Worm (Caenorhabditis elegans) whole organism, L1 larva: ENCODE results near the gene Y75B8A.6.
A peak's percentile ranks its signal among the peaks of the same experiment; 100 is the strongest.

Experiments
- C16A3.4 ChIP-seq: fragments of 150-350 bp; optimal IDR thresholded peaks from 2 replicates; lab custom pipeline; 2014; ENCODE audit warnings: missing biosample characterization, missing genetic modification characterization
- alr-1 ChIP-seq: fragments of 200-800 bp; sonication (Bioruptor generic); optimal IDR thresholded peaks from 2 replicates; lab custom pipeline; 2018; ENCODE audit warnings: borderline replicate concordance, mild to moderate bottlenecking, missing genetic modification characterization, missing compliant biosample characterization
- aly-2 ChIP-seq: fragments of 150-350 bp; optimal IDR thresholded peaks from 2 replicates; lab custom pipeline; 2014; ENCODE audit warnings: missing biosample characterization, missing genetic modification characterization
- blmp-1 ChIP-seq: fragments of 150-350 bp; optimal IDR thresholded peaks from 2 replicates; lab custom pipeline; 2014; ENCODE audit warnings: missing biosample characterization, missing genetic modification characterization
- ceh-8 ChIP-seq: fragments of 200-800 bp; sonication (Bioruptor generic); optimal IDR thresholded peaks from 2 replicates; lab custom pipeline; 2018; ENCODE audit warnings: mild to moderate bottlenecking, missing genetic modification characterization, moderate library complexity, missing compliant biosample characterization
- ces-1 ChIP-seq: fragments of 150-350 bp; optimal IDR thresholded peaks from 2 replicates; lab custom pipeline; 2014; ENCODE audit warnings: missing biosample characterization, missing genetic modification reagents, missing genetic modification characterization
- dpl-1 ChIP-seq, 3 experiments: fragments of 150-350 bp in 2 of 3; sonication (generic microtip) in 1 of 3; optimal IDR thresholded peaks; 2 replicates each; lab custom pipeline; 2014 to 2017; ENCODE audit warnings: missing biosample characterization in 3 of 3, missing genetic modification characterization in 3 of 3, missing genetic modification reagents in 3 of 3
- efl-1 ChIP-seq, 4 experiments: fragments of 150-350 bp; optimal IDR thresholded peaks in 3 of 4; peaks in 1 of 4; 1 replicate in 1 of 4; 2 replicates in 3 of 4; lab custom pipeline; 2014; ENCODE audit warnings: missing biosample characterization in 2 of 4, missing genetic modification characterization in 2 of 4, missing genetic modification reagents in 2 of 4
- egl-27 ChIP-seq, 2 experiments: fragments of 150-350 bp in 1 of 2; sonication (generic microtip); optimal IDR thresholded peaks; 3 replicates each; lab custom pipeline; 2017 to 2018; ENCODE audit warnings: missing biosample characterization in 2 of 2, missing genetic modification characterization in 2 of 2, missing genetic modification reagents in 2 of 2
- elt-2 ChIP-seq: sonication (generic microtip); optimal IDR thresholded peaks from 2 replicates; lab custom pipeline; 2016; ENCODE audit warnings: missing genetic modification characterization, mild to moderate bottlenecking, inconsistent platforms, missing compliant biosample characterization, missing genetic modification reagents
- elt-3 ChIP-seq, 6 experiments: fragments of 150-350 bp in 1 of 6; sonication (generic microtip); optimal IDR thresholded peaks; 2 replicates each; lab custom pipeline; 2017 to 2018; ENCODE audit warnings: missing biosample characterization in 6 of 6, missing genetic modification characterization in 6 of 6, inconsistent platforms in 1 of 6
- ets-5 ChIP-seq: fragments of 200-800 bp; sonication (Bioruptor generic); IDR thresholded peaks from 2 replicates; pipeline ENCODE4 v1.3.6; 2022; ENCODE audit warnings: missing genetic modification characterization, missing compliant biosample characterization
- fkh-10 ChIP-seq: sonication (generic microtip); optimal IDR thresholded peaks from 2 replicates; lab custom pipeline; 2017; ENCODE audit warnings: missing biosample characterization, missing genetic modification reagents, missing genetic modification characterization
- fkh-8 ChIP-seq: sonication (generic microtip); optimal IDR thresholded peaks from 2 replicates; lab custom pipeline; 2016; ENCODE audit warnings: mild to moderate bottlenecking, missing genetic modification characterization, missing compliant biosample characterization
- grh-1 ChIP-seq: fragments of 200-800 bp; sonication (Bioruptor generic); IDR thresholded peaks from 2 replicates; pipeline ENCODE4 v1.3.6; 2022; ENCODE audit warnings: missing genetic modification reagents, missing genetic modification characterization, missing compliant biosample characterization
- hlh-17 ChIP-seq: fragments of 200-800 bp; sonication (Bioruptor generic); optimal IDR thresholded peaks from 2 replicates; lab custom pipeline; 2018; ENCODE audit warnings: missing genetic modification characterization, mild to moderate bottlenecking, missing compliant biosample characterization, moderate library complexity, borderline replicate concordance
- hpl-2 ChIP-seq: fragments of 150-350 bp; optimal IDR thresholded peaks from 2 replicates; lab custom pipeline; 2014; ENCODE audit warnings: missing biosample characterization, missing genetic modification reagents, missing genetic modification characterization
- irx-1 ChIP-seq: sonication (generic microtip); optimal IDR thresholded peaks from 2 replicates; lab custom pipeline; 2016; ENCODE audit warnings: missing genetic modification characterization, missing compliant biosample characterization
- lin-13 ChIP-seq: fragments of 150-350 bp; optimal IDR thresholded peaks from 2 replicates; lab custom pipeline; 2014; ENCODE audit warnings: missing biosample characterization, missing genetic modification reagents, missing genetic modification characterization
- lin-14 ChIP-seq: fragments of 200-800 bp; sonication (Bioruptor generic); optimal IDR thresholded peaks from 2 replicates; lab custom pipeline; 2018; ENCODE audit warnings: mild to moderate bottlenecking, missing genetic modification characterization, moderate library complexity, missing compliant biosample characterization
- lin-35 ChIP-seq, 2 experiments: fragments of 150-350 bp; optimal IDR thresholded peaks; 2 replicates each; lab custom pipeline; 2014; ENCODE audit warnings: missing biosample characterization in 2 of 2, missing genetic modification characterization in 2 of 2, missing genetic modification reagents in 2 of 2
- lir-3 ChIP-seq: sonication (generic microtip); optimal IDR thresholded peaks from 2 replicates; lab custom pipeline; 2016; ENCODE audit warnings: mild to moderate bottlenecking, missing genetic modification characterization, moderate library complexity, missing compliant biosample characterization; ENCODE audit not compliant: poor library complexity
- lsy-2 ChIP-seq, 2 experiments: fragments of 150-350 bp; optimal IDR thresholded peaks; 2 replicates each; lab custom pipeline; 2014; ENCODE audit warnings: missing biosample characterization in 2 of 2, missing genetic modification characterization in 2 of 2
- mab-9 ChIP-seq: fragments of 200-800 bp; sonication (Bioruptor generic); IDR thresholded peaks from 2 replicates; pipeline ENCODE4 v1.3.6; 2022; ENCODE audit warnings: missing genetic modification reagents, missing genetic modification characterization, missing compliant biosample characterization
- mep-1 ChIP-seq: fragments of 150-350 bp; optimal IDR thresholded peaks from 2 replicates; lab custom pipeline; 2014; ENCODE audit warnings: missing biosample characterization, missing genetic modification characterization
- nhr-20 ChIP-seq: sonication (generic microtip); optimal IDR thresholded peaks from 2 replicates; lab custom pipeline; 2016; ENCODE audit warnings: mild to moderate bottlenecking, missing genetic modification characterization, missing compliant biosample characterization
- nhr-76 ChIP-seq: sonication (generic microtip); optimal IDR thresholded peaks from 2 replicates; lab custom pipeline; 2017; ENCODE audit warnings: missing biosample characterization, missing genetic modification characterization
- nhr-77 ChIP-seq: fragments of 150-350 bp; optimal IDR thresholded peaks from 2 replicates; lab custom pipeline; 2014; ENCODE audit warnings: missing biosample characterization, missing genetic modification characterization
- nhr-84 ChIP-seq: sonication (generic microtip); optimal IDR thresholded peaks from 2 replicates; lab custom pipeline; 2017; ENCODE audit warnings: missing biosample characterization, missing genetic modification characterization
- nhr-85 ChIP-seq: sonication (generic microtip); peaks from one replicate; lab custom pipeline; 2016; ENCODE audit warnings: missing genetic modification characterization, inconsistent platforms, missing compliant biosample characterization
- pqm-1 ChIP-seq: sonication (generic microtip); optimal IDR thresholded peaks from 3 replicates; lab custom pipeline; 2017; ENCODE audit warnings: missing biosample characterization, missing genetic modification characterization
- rnt-1 ChIP-seq: sonication (generic microtip); optimal IDR thresholded peaks from 2 replicates; lab custom pipeline; 2016; ENCODE audit warnings: mild to moderate bottlenecking, missing genetic modification characterization, moderate library complexity, missing compliant biosample characterization
- skn-1 ChIP-seq: fragments of 150-350 bp; optimal IDR thresholded peaks from 2 replicates; lab custom pipeline; 2014; ENCODE audit warnings: missing biosample characterization, missing genetic modification characterization
- snpc-4 ChIP-seq: fragments of 150-350 bp; optimal IDR thresholded peaks from 2 replicates; lab custom pipeline; 2014; ENCODE audit warnings: missing biosample characterization, missing genetic modification characterization
- snu-23 ChIP-seq: sonication (generic microtip); optimal IDR thresholded peaks from 2 replicates; lab custom pipeline; 2016; ENCODE audit warnings: missing genetic modification characterization, missing compliant biosample characterization
- sox-4 ChIP-seq: sonication (generic microtip); optimal IDR thresholded peaks from 2 replicates; lab custom pipeline; 2016; ENCODE audit warnings: missing genetic modification characterization, missing compliant biosample characterization
- sptf-1 ChIP-seq: fragments of 150-350 bp; optimal IDR thresholded peaks from 2 replicates; lab custom pipeline; 2014; ENCODE audit warnings: missing biosample characterization, missing genetic modification characterization
- tbx-2 ChIP-seq: sonication (generic microtip); optimal IDR thresholded peaks from 2 replicates; lab custom pipeline; 2016; ENCODE audit warnings: missing genetic modification characterization, missing compliant biosample characterization
- unc-62 ChIP-seq: fragments of 150-350 bp; optimal IDR thresholded peaks from 2 replicates; lab custom pipeline; 2014; ENCODE audit warnings: missing biosample characterization, missing genetic modification reagents, missing genetic modification characterization
- unc-86 ChIP-seq: sonication (generic microtip); optimal IDR thresholded peaks from 2 replicates; lab custom pipeline; 2016; ENCODE audit warnings: missing genetic modification characterization, missing compliant biosample characterization
- unc-98 ChIP-seq: fragments of 200-800 bp; sonication (Bioruptor generic); IDR thresholded peaks from 2 replicates; pipeline ENCODE4 v1.3.6; 2022; ENCODE audit warnings: missing genetic modification characterization, missing compliant biosample characterization
- vab-15 ChIP-seq: sonication (generic microtip); optimal IDR thresholded peaks from 2 replicates; lab custom pipeline; 2017; ENCODE audit warnings: missing genotype, mild to moderate bottlenecking, missing genetic modification characterization, missing compliant biosample characterization
- xbp-1 ChIP-seq: sonication (generic microtip); optimal IDR thresholded peaks from 2 replicates; lab custom pipeline; 2016; ENCODE audit warnings: missing genetic modification characterization, missing compliant biosample characterization
- ztf-11 ChIP-seq, 2 experiments: sonication (generic microtip); optimal IDR thresholded peaks; 2 replicates each; lab custom pipeline; 2016 to 2017; ENCODE audit warnings: missing genetic modification characterization in 2 of 2, missing biosample characterization in 1 of 2, missing compliant biosample characterization in 1 of 2
- ztf-4 ChIP-seq: fragments of 150-350 bp; optimal IDR thresholded peaks from 2 replicates; lab custom pipeline; 2014; ENCODE audit warnings: missing biosample characterization, missing genetic modification characterization

Gene Y75B8A.6

ce11 chrIII:12139471-12139870, 9.3 kb upstream of the Y75B8A.6 start:
- TF ChIP-seq nhr-85 (tag; lab: Kevin White, UChicago) (peak; percentile 42), mep-1 (tag; lab: Kevin White, UChicago) (peak; percentile 42), blmp-1 (tag; lab: Kevin White, UChicago) (peak; percentile 15), fkh-8 (no peak), nhr-20 (tag; lab: Kevin White, UChicago) (peak; percentile 3), fkh-10 (GFP tag; lab: Kevin White, UChicago) (no peak), rnt-1 (tag; lab: Kevin White, UChicago) (no peak), snu-23 (GFP tag; lab: Kevin White, UChicago) (peak; percentile 34), alr-1 (no peak), dpl-1 (GFP tag; optimal IDR thresholded peaks at IDR 0.05; lab: Kevin White, UChicago) (no peak), skn-1 (tag; lab: Kevin White, UChicago) (no peak), vab-15 (tag; lab: Kevin White, UChicago) (no peak), efl-1 (optimal IDR thresholded peaks at IDR 0.05; lab: Kevin White, UChicago) (no peak), efl-1 (GFP tag; optimal IDR thresholded peaks at IDR 0.05 in 1 of 2; lab: Kevin White, UChicago) (peak in 1 of 2 experiments; percentile 61), tbx-2 (no peak), ztf-11 (tag; optimal IDR thresholded peaks at IDR 0.05; lab: Kevin White, UChicago) (no peak), hpl-2 (GFP tag; lab: Kevin White, UChicago) (no peak), xbp-1 (tag; lab: Kevin White, UChicago) (no peak), aly-2 (tag; lab: Kevin White, UChicago) (no peak), lir-3 (tag; lab: Kevin White, UChicago) (no peak), unc-86 (tag; lab: Kevin White, UChicago) (no peak), lin-14 (GFP tag; lab: Kevin White, UChicago) (peak; percentile 47)
- TF ChIP-seq, all 84 proteins: peak for 7

- TF ChIP-seq sox-4 = no peak
- no peak for TF ChIP-seq ceh-8 (GFP tag; lab: Kevin White, UChicago)
- peak; percentile 52 for TF ChIP-seq nhr-85 (tag; lab: Kevin White, UChicago)
- no peak for TF ChIP-seq nhr-76 (tag; lab: Kevin White, UChicago)
- TF ChIP-seq elt-2 (tag; lab: Kevin White, UChicago) = peak; percentile 25
- peak in 1 of 2 experiments; percentile 18 for TF ChIP-seq lin-35 (GFP tag; optimal IDR thresholded peaks at IDR 0.05; lab: Kevin White, UChicago)
Observed at ce11 chrIII:12138235-12138634, 8.1 kb upstream of the Y75B8A.6 start.

DNA sequence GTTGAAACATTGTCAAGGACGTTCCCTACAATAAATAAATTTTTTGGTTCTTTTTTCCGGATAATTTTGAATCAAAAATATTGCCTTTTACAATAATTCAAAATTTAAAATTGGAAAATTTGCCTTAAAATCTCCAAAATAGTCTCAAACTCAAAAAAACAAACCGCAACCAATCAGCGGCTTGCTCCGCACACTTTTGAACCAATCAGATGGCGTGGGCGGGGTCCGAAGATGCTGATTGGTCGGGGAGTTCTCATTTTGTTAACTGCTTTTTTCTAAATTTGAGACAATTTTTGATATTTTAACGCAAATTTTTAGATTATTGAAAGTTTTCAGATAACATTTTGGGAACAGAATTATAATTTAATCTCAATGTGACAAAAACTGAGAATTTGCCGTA, 7.4 kb upstream of the Y75B8A.6 start:
- no peak for TF ChIP-seq lin-13
- peak; percentile 15; the same call in 1 of the 2 replicates for TF ChIP-seq mab-9 (GFP tag; lab: Robert Waterston, UW)

DNA sequence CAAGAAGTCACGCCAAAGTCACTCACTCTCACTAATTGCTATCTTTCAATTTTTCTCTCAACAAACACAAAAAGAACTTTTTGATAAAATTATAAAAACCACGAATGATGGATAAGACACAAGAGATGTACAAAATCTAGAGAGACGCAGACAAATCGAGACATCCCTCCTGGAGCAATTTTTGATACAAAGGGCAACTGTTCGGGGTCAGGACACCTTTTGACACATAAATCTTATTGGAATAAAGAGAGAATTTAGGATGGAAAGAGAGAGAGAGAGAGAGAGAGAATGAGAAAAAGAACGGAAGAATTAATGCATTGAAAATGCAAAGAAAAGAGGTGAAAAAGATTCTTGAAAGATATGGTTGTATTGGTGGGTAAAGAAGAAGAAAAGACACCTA, 7.0 kb upstream of the Y75B8A.6 start:
- no peak for TF ChIP-seq rnt-1 (tag; lab: Kevin White, UChicago)
- no peak for TF ChIP-seq hpl-2 (GFP tag; lab: Kevin White, UChicago)
- no peak for TF ChIP-seq fkh-8
- no peak for TF ChIP-seq irx-1 (tag; lab: Kevin White, UChicago)
- peak; percentile 21 for TF ChIP-seq mep-1 (tag; lab: Kevin White, UChicago)
- no peak for TF ChIP-seq ces-1 (GFP tag; lab: Kevin White, UChicago)
- TF ChIP-seq lin-13 = no peak
- no peak for TF ChIP-seq egl-27 (tag; optimal IDR thresholded peaks at IDR 0.05; lab: Kevin White, UChicago)
- no peak for TF ChIP-seq hlh-17
- no peak for TF ChIP-seq pqm-1
- TF ChIP-seq nhr-77 (tag; lab: Kevin White, UChicago) = no peak
- TF ChIP-seq nhr-85 (tag; lab: Kevin White, UChicago) = no peak
- TF ChIP-seq snpc-4 (tag; lab: Kevin White, UChicago) = no peak
- TF ChIP-seq snu-23 (GFP tag; lab: Kevin White, UChicago) = no peak
- TF ChIP-seq efl-1 (optimal IDR thresholded peaks at IDR 0.05; lab: Kevin White, UChicago) = no peak
- peak in 1 of 2 experiments; percentile 40 for TF ChIP-seq efl-1 (GFP tag; optimal IDR thresholded peaks at IDR 0.05 in 1 of 2; lab: Kevin White, UChicago)
- TF ChIP-seq alr-1 = no peak
- no peak for TF ChIP-seq elt-3 (tag; optimal IDR thresholded peaks at IDR 0.05; lab: Kevin White, UChicago)
- no peak for TF ChIP-seq ets-5 (GFP tag; lab: Robert Waterston, UW)
- TF ChIP-seq sptf-1 = no peak
- peak; percentile 72 for TF ChIP-seq lin-14 (GFP tag; lab: Kevin White, UChicago)
- no peak for TF ChIP-seq ztf-4 (tag; lab: Kevin White, UChicago)
- no peak for TF ChIP-seq grh-1
- peak; percentile 32 for TF ChIP-seq blmp-1 (tag; lab: Kevin White, UChicago)
- TF ChIP-seq unc-98 (GFP tag; lab: Robert Waterston, UW) = no peak
- peak in 1 of 2 experiments; percentile 9 for TF ChIP-seq lsy-2 (tag; optimal IDR thresholded peaks at IDR 0.05; lab: Kevin White, UChicago)
- TF ChIP-seq C16A3.4 = no peak
- no peak for TF ChIP-seq nhr-76 (tag; lab: Kevin White, UChicago)
- TF ChIP-seq nhr-84 (tag; lab: Kevin White, UChicago) = no peak
- no peak for TF ChIP-seq mab-9 (GFP tag; lab: Robert Waterston, UW)
- TF ChIP-seq unc-62 (GFP tag; lab: Kevin White, UChicago) = no peak
